Worm (Caenorhabditis elegans) whole organism, L1 larva: Measurements from ENCODE around the gene med-2.

Experiments
- ama-1 ChIP-seq: fragments of 150-350 bp; optimal IDR thresholded peaks from 2 replicates; lab custom pipeline; 2014
- dsc-1 ChIP-seq: sonication (generic microtip); optimal IDR thresholded peaks from 2 replicates; lab custom pipeline; 2016; ENCODE audit warnings: mild to moderate bottlenecking, missing genetic modification characterization, missing compliant biosample characterization
- nhr-77 ChIP-seq: fragments of 150-350 bp; optimal IDR thresholded peaks from 2 replicates; lab custom pipeline; 2014; ENCODE audit warnings: missing biosample characterization, missing genetic modification characterization
- skn-1 ChIP-seq: fragments of 150-350 bp; optimal IDR thresholded peaks from 2 replicates; lab custom pipeline; 2014; ENCODE audit warnings: missing biosample characterization, missing genetic modification characterization

ce11 chrIII:6837320-6837719 is 47.0 kb upstream of the med-2 start:
- TF ChIP-seq skn-1 (tag; lab: Kevin White, UChicago) (no peak), dsc-1 (no peak), nhr-77 (tag; lab: Kevin White, UChicago) (no peak), ama-1 (lab: Kevin White, UChicago) (no peak)
